Fruit fly (Drosophila melanogaster): ENCODE results near the gene Xrcc2.

Gene Xrcc2

DNA sequence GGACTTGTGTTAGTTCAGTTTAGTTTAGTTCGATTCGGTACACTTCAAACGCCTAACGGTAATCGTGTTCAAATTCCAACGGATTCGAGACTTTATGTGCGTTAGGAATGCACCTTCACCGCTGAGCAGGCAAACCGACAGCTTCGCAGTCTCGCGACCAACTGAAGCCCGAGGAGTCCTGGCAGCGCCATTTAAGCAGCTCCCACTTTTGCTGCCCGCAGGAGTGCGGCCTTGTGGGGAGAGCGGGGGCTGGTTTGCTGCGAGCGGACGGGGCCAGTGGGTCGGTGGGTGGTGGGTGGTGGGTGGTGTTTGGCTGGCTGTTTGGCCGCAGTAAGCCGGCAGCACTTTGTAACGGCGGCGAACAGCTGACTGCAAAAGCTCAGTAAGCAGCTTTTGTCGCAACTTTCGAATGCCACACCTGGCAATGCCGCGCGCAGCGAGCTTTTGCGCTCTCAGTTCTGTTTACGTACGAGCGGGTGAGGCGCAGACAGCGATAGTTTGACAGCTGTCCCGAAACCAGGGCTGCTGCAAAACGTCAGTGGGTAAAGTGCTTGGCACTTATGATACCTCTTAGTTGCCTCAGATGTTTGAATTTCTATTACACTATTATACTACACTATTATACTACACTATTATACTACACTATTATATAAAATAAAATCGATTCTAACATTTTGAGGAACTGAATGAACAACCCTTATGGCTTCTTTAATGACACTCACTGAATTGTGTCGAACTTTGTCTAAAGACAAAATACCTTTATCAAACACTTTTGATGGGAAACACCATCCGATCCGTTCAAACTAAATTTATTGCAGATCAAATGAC lies 20.4 kb upstream of the Xrcc2 start, which contains the start of gene CG32547 (continued):
- peak; percentile 16; the same call in 1 of the 2 replicates for TF ChIP-seq CG31441 (GFP tag; IDR thresholded peaks at IDR 0.05)
- no peak for TF ChIP-seq CG11560 (tag; IDR thresholded peaks at IDR 0.05)
- TF ChIP-seq ind (GFP tag; optimal IDR thresholded peaks at IDR 0.05) = peak; percentile 16
- peak; percentile 8 for TF ChIP-seq Nf-YC (tag; optimal IDR thresholded peaks at IDR 0.05)
- 0 out of 3 replicates have a peak, but pooled peaks have one; percentile 34 for TF ChIP-seq ci (GFP tag; IDR thresholded peaks at IDR 0.05)
- TF ChIP-seq CG15514 (GFP tag; optimal IDR thresholded peaks at IDR 0.05) = peak; percentile 30
- no peak for TF ChIP-seq Bdp1 (GFP tag; optimal IDR thresholded peaks at IDR 0.05)
- peak in 1 of 2 experiments; percentile 10 for TF ChIP-seq dpn (GFP tag; optimal IDR thresholded peaks at IDR 0.05)
- TF ChIP-seq Bgb (GFP tag; IDR thresholded peaks at IDR 0.05; ENCODE audit: partially characterized antibody) = 0 out of 2 replicates have a peak, but pooled peaks have one; percentile 17
- TF ChIP-seq CG7928 (GFP tag; optimal IDR thresholded peaks at IDR 0.05) = peak; percentile 90
- TF ChIP-seq CG2678 (tag; optimal IDR thresholded peaks at IDR 0.05) = peak; percentile 23
- TF ChIP-seq MBD-R2 (GFP tag; IDR thresholded peaks at IDR 0.05) = peak; percentile 40
- TF ChIP-seq row (GFP tag; IDR thresholded peaks at IDR 0.05) = peak; percentile 77
- peak; percentile 21 for TF ChIP-seq CG11504 (tag; optimal IDR thresholded peaks at IDR 0.05)
- no peak for TF ChIP-seq CG9437 (GFP tag; optimal IDR thresholded peaks at IDR 0.05)
- peak; percentile 6 for TF ChIP-seq Dp (GFP tag; optimal IDR thresholded peaks at IDR 0.05)
- TF ChIP-seq unc-4 (GFP tag; IDR thresholded peaks at IDR 0.05; ENCODE audit: partially characterized antibody) = peak; percentile 33; the same call in 1 of the 2 replicates
- peak; percentile 21 for TF ChIP-seq CG7839 (tag; optimal IDR thresholded peaks at IDR 0.05)
- peak; percentile 13 for TF ChIP-seq Meics (GFP tag; optimal IDR thresholded peaks at IDR 0.05)
- TF ChIP-seq gt (GFP tag; IDR thresholded peaks at IDR 0.05) = no peak
- peak in 1 of 2 experiments; percentile 17 for TF ChIP-seq Hr51 (GFP tag; optimal IDR thresholded peaks at IDR 0.05)
- TF ChIP-seq tna (GFP tag; IDR thresholded peaks at IDR 0.05; ENCODE audit: partially characterized antibody) = no peak
- TF ChIP-seq luna (GFP tag; optimal IDR thresholded peaks at IDR 0.05) = no peak
- TF ChIP-seq Hr78 (GFP tag; optimal IDR thresholded peaks at IDR 0.05) = peak in 1 of 2 experiments; percentile 14
- peak; percentile 73 for TF ChIP-seq sens (GFP tag)
- TF ChIP-seq CG2120 (GFP tag; optimal IDR thresholded peaks at IDR 0.05) = peak; percentile 5
- no peak for TF ChIP-seq Dip3 (GFP tag; optimal IDR thresholded peaks at IDR 0.05)
- TF ChIP-seq lbe (GFP tag; optimal IDR thresholded peaks at IDR 0.05) = peak; percentile 4
- TF ChIP-seq Sox102F (GFP tag; optimal IDR thresholded peaks at IDR 0.05) = peak; percentile 7
- peak; percentile 33; the same call in 1 of the 3 replicates for TF ChIP-seq dysf (GFP tag; IDR thresholded peaks at IDR 0.05)
- peak; percentile 41 for TF ChIP-seq pzg (GFP tag; optimal IDR thresholded peaks at IDR 0.05)
- peak; percentile 56 for TF ChIP-seq vvl (GFP tag; IDR thresholded peaks at IDR 0.05)
- peak; percentile 1 for TF ChIP-seq unpg (GFP tag; optimal IDR thresholded peaks at IDR 0.05)
- 0 out of 2 replicates have a peak, but pooled peaks have one; percentile 26 for TF ChIP-seq CG14441 (GFP tag; IDR thresholded peaks at IDR 0.05)
- TF ChIP-seq CG17359 (tag; optimal IDR thresholded peaks at IDR 0.05) = no peak
- peak; percentile 40; the same call in 1 of the 2 replicates for TF ChIP-seq E2f2 (GFP tag; IDR thresholded peaks at IDR 0.05)
- TF ChIP-seq Jarid2 (GFP tag; optimal IDR thresholded peaks at IDR 0.05) = peak; percentile 11
- TF ChIP-seq dmrt99B (tag; optimal IDR thresholded peaks at IDR 0.05) = peak; percentile 26
- TF ChIP-seq ERR (GFP tag; optimal IDR thresholded peaks at IDR 0.05) = no peak
- TF ChIP-seq eyg (GFP tag; optimal IDR thresholded peaks at IDR 0.05) = no peak
- peak; percentile 66 for TF ChIP-seq Deaf1 (tag; optimal IDR thresholded peaks at IDR 0.05)
- TF ChIP-seq nmo (GFP tag; optimal IDR thresholded peaks at IDR 0.05) = peak; percentile 6
- peak; percentile 25; the same call in 1 of the 2 replicates for TF ChIP-seq CG3847 (GFP tag; IDR thresholded peaks at IDR 0.05)
- TF ChIP-seq Ptx1 (GFP tag; IDR thresholded peaks at IDR 0.05) = 0 out of 2 replicates have a peak, but pooled peaks have one; percentile 9
- TF ChIP-seq CG32772 (GFP tag; IDR thresholded peaks at IDR 0.05) = no peak
- peak; percentile 21 for TF ChIP-seq CG4424 (GFP tag; optimal IDR thresholded peaks at IDR 0.05)
- TF ChIP-seq crol (GFP tag; IDR thresholded peaks at IDR 0.05) = peak; percentile 67

Data from whole organism, embryonic.